Fruit fly (Drosophila melanogaster) whole organism, embryonic: ENCODE measurements around the gene CG14642.

Source experiments
- ATbp ChIP-seq: fragments of 200-800 bp; sonication (Bioruptor generic); optimal IDR thresholded peaks from 2 replicates; lab custom pipeline; 2017; ENCODE audit warnings: missing biosample characterization, mild to moderate bottlenecking, missing genetic modification characterization, missing genetic modification reagents
- Ada2b ChIP-seq: fragments of 200-800 bp; sonication (Bioruptor generic); IDR thresholded peaks from 2 replicates; pipeline ENCODE4 v1.3.6; 2022; ENCODE audit warnings: missing biosample characterization, missing genetic modification characterization
- Atf-2 ChIP-seq: fragments of 200-800 bp; sonication (Bioruptor generic); optimal IDR thresholded peaks from 2 replicates; lab custom pipeline; 2016; ENCODE audit warnings: missing biosample characterization, missing genetic modification characterization
- Awh ChIP-seq: fragments of 200-800 bp; sonication (Bioruptor generic); IDR thresholded peaks from 2 replicates; pipeline ENCODE4, ENCODE4 v1.3.6; 2022; ENCODE audit warnings: missing biosample characterization, missing genetic modification characterization
- CG10274 ChIP-seq: fragments of 200-800 bp; sonication (Bioruptor generic); optimal IDR thresholded peaks from 3 replicates; lab custom pipeline; 2017; ENCODE audit warnings: missing biosample characterization, mild to moderate bottlenecking, missing genetic modification characterization
- CG10654 ChIP-seq: fragments of 200-800 bp; sonication (Bioruptor generic); optimal IDR thresholded peaks from 2 replicates; lab custom pipeline; 2016; ENCODE audit warnings: missing biosample characterization, missing genetic modification characterization
- CG1233 ChIP-seq: fragments of 200-800 bp; sonication (Bioruptor generic); optimal IDR thresholded peaks from 4 replicates; lab custom pipeline; 2018; ENCODE audit warnings: missing biosample characterization, mild to moderate bottlenecking, missing genetic modification characterization
- CG13123 ChIP-seq: fragments of 200-800 bp; sonication (Bioruptor generic); optimal IDR thresholded peaks from 2 replicates; lab custom pipeline; 2016; ENCODE audit warnings: missing biosample characterization, missing genetic modification characterization
- CG15073 ChIP-seq: fragments of 200-800 bp; sonication (Bioruptor generic); optimal IDR thresholded peaks from 2 replicates; lab custom pipeline; 2016; ENCODE audit warnings: missing biosample characterization, missing genetic modification characterization
- CG17361 ChIP-seq: fragments of 200-800 bp; sonication (Bioruptor generic); IDR thresholded peaks from 3 replicates; pipeline ENCODE4 v1.3.6; 2022; ENCODE audit warnings: missing biosample characterization, missing genetic modification characterization
- CG31224 ChIP-seq: fragments of 200-800 bp; sonication (Bioruptor generic); IDR thresholded peaks from 2 replicates; pipeline ENCODE4 v1.3.6; 2022; ENCODE audit warnings: missing biosample characterization, missing genetic modification characterization
- CG3847 ChIP-seq: fragments of 200-800 bp; sonication (Bioruptor generic); IDR thresholded peaks from 2 replicates; pipeline ENCODE4 v1.3.6; 2022; ENCODE audit warnings: missing biosample characterization, missing genetic modification characterization
- CG4404 ChIP-seq: fragments of 200-800 bp; sonication (Bioruptor generic); IDR thresholded peaks from 2 replicates; pipeline ENCODE4 v1.3.6; 2022; ENCODE audit warnings: missing biosample characterization, missing genetic modification characterization
- CG4424 ChIP-seq: fragments of 200-800 bp; sonication (Bioruptor generic); optimal IDR thresholded peaks from 3 replicates; lab custom pipeline; 2016; ENCODE audit warnings: missing biosample characterization, missing genetic modification characterization
- CG4820 ChIP-seq: fragments of 200-800 bp; sonication (Bioruptor generic); optimal IDR thresholded peaks from 3 replicates; lab custom pipeline; 2016; ENCODE audit warnings: missing biosample characterization, missing genetic modification characterization
- CG6254 ChIP-seq: fragments of 200-800 bp; sonication (Bioruptor generic); optimal IDR thresholded peaks from 3 replicates; lab custom pipeline; 2017; ENCODE audit warnings: mild to moderate bottlenecking, missing biosample characterization, missing genetic modification reagents, missing genetic modification characterization
- CG6683 ChIP-seq: fragments of 200-800 bp; sonication (Bioruptor generic); optimal IDR thresholded peaks from 2 replicates; lab custom pipeline; 2017; ENCODE audit warnings: missing biosample characterization, mild to moderate bottlenecking, missing genetic modification characterization, missing genetic modification reagents
- CG8281 ChIP-seq: fragments of 200-800 bp; sonication (Bioruptor generic); optimal IDR thresholded peaks from 2 replicates; lab custom pipeline; 2018; ENCODE audit warnings: missing biosample characterization, mild to moderate bottlenecking, missing genetic modification characterization, moderate library complexity
- CG8765 ChIP-seq: fragments of 200-800 bp; sonication (Bioruptor generic); IDR thresholded peaks from 2 replicates; pipeline ENCODE4 v1.3.6; 2022; ENCODE audit warnings: missing biosample characterization, missing genetic modification characterization
- D19A ChIP-seq: fragments of 200-800 bp; optimal IDR thresholded peaks from 3 replicates; lab custom pipeline; 2019; ENCODE audit warnings: missing biosample characterization, mild to moderate bottlenecking, missing genetic modification characterization, moderate library complexity
- Deaf1 ChIP-seq: fragments of 200-800 bp; optimal IDR thresholded peaks from 3 replicates; lab custom pipeline; 2019; ENCODE audit warnings: missing biosample characterization, mild to moderate bottlenecking, missing genetic modification characterization, moderate library complexity
- Dip2 ChIP-seq: fragments of 200-800 bp; sonication (Bioruptor generic); IDR thresholded peaks from 2 replicates; pipeline ENCODE4 v1.3.6; 2022; ENCODE audit warnings: missing biosample characterization, missing genetic modification characterization
- Dp ChIP-seq: fragments of 200-800 bp; sonication (Bioruptor generic); optimal IDR thresholded peaks from 2 replicates; lab custom pipeline; 2018; ENCODE audit warnings: missing biosample characterization, mild to moderate bottlenecking, missing genetic modification characterization, moderate library complexity
- Eip74EF ChIP-seq, 2 experiments: fragments of 200-800 bp in 1 of 2; fragments of >200 bp in 1 of 2; sonication (Bioruptor generic) in 1 of 2; optimal IDR thresholded peaks; 2 replicates each; lab custom pipeline; 2017 to 2019; ENCODE audit warnings: missing biosample characterization in 2 of 2, missing genetic modification characterization in 2 of 2, mild to moderate bottlenecking in 1 of 2, moderate library complexity in 1 of 2
- Fer2 ChIP-seq: fragments of 200-800 bp; sonication (Bioruptor generic); optimal IDR thresholded peaks from 2 replicates; lab custom pipeline; 2018; ENCODE audit warnings: missing biosample characterization, mild to moderate bottlenecking, missing genetic modification characterization, moderate library complexity
- Hsf ChIP-seq: fragments of 200-800 bp; sonication (Bioruptor generic); optimal IDR thresholded peaks from 3 replicates; lab custom pipeline; 2016; ENCODE audit warnings: missing biosample characterization, missing genetic modification characterization
- Lpt ChIP-seq: fragments of >200 bp; optimal IDR thresholded peaks from 2 replicates; lab custom pipeline; 2018; ENCODE audit warnings: missing biosample characterization, missing genetic modification characterization
- MESR4 ChIP-seq: fragments of 200-800 bp; sonication (Bioruptor generic); optimal IDR thresholded peaks from 2 replicates; lab custom pipeline; 2018; ENCODE audit warnings: missing biosample characterization, mild to moderate bottlenecking, missing genetic modification characterization, moderate library complexity
- Rfx ChIP-seq: fragments of 200-800 bp; sonication (Bioruptor generic); IDR thresholded peaks from 2 replicates; pipeline ENCODE4 v1.3.6; 2022; ENCODE audit warnings: missing biosample characterization, missing genetic modification characterization
- Sox102F ChIP-seq: fragments of 200-800 bp; sonication (Bioruptor generic); optimal IDR thresholded peaks from 2 replicates; lab custom pipeline; 2018; ENCODE audit warnings: missing biosample characterization, mild to moderate bottlenecking, missing genetic modification characterization, moderate library complexity
- amos ChIP-seq: fragments of 200-800 bp; sonication (Bioruptor generic); IDR thresholded peaks from 2 replicates; pipeline ENCODE4 v1.3.6; 2022; ENCODE audit warnings: missing biosample characterization, missing genetic modification characterization; ENCODE audit not compliant: partially characterized antibody
- chn ChIP-seq: fragments of 200-800 bp; sonication (Bioruptor generic); optimal IDR thresholded peaks from 2 replicates; lab custom pipeline; 2016; ENCODE audit warnings: missing biosample characterization, missing genetic modification characterization
- crol ChIP-seq: fragments of 200-800 bp; sonication (Bioruptor generic); IDR thresholded peaks from 2 replicates; pipeline ENCODE4 v1.3.6; 2022; ENCODE audit warnings: missing biosample characterization, missing genetic modification characterization
- dan ChIP-seq: fragments of 200-800 bp; sonication (Bioruptor generic); IDR thresholded peaks from 2 replicates; pipeline ENCODE4 v1.3.6; 2022; ENCODE audit warnings: missing biosample characterization, missing genetic modification characterization
- dimm ChIP-seq: fragments of 200-800 bp; sonication (Bioruptor generic); IDR thresholded peaks from 2 replicates; pipeline ENCODE4 v1.3.6; 2022; ENCODE audit warnings: missing biosample characterization, missing genetic modification characterization
- dmrt11E ChIP-seq: fragments of 200-800 bp; sonication (Bioruptor generic); optimal IDR thresholded peaks from 3 replicates; lab custom pipeline; 2018; ENCODE audit warnings: missing biosample characterization, mild to moderate bottlenecking, missing genetic modification characterization, moderate library complexity
- dmrt99B ChIP-seq: fragments of 200-800 bp; sonication (Bioruptor generic); optimal IDR thresholded peaks from 2 replicates; lab custom pipeline; 2018; ENCODE audit warnings: missing biosample characterization, mild to moderate bottlenecking, missing genetic modification characterization, moderate library complexity
- fd3F ChIP-seq: fragments of 200-800 bp; sonication (Bioruptor generic); optimal IDR thresholded peaks from 2 replicates; lab custom pipeline; 2018; ENCODE audit warnings: missing biosample characterization, mild to moderate bottlenecking, missing genetic modification characterization, moderate library complexity
- gt ChIP-seq: fragments of 200-800 bp; sonication (Bioruptor generic); IDR thresholded peaks from 2 replicates; pipeline ENCODE4 v1.3.6; 2022; ENCODE audit warnings: missing biosample characterization, missing genetic modification characterization
- kni ChIP-seq: fragments of 200-800 bp; sonication (Bioruptor generic); optimal IDR thresholded peaks from 3 replicates; lab custom pipeline; 2017; ENCODE audit warnings: mild to moderate bottlenecking, missing biosample characterization, missing genetic modification reagents, missing genetic modification characterization
- mld ChIP-seq: fragments of 200-800 bp; sonication (Bioruptor generic); IDR thresholded peaks from 3 replicates; pipeline ENCODE4 v1.3.6; 2022; ENCODE audit warnings: missing biosample characterization, missing genetic modification characterization; ENCODE audit not compliant: partially characterized antibody
- odd ChIP-seq: fragments of 200-800 bp; sonication (Bioruptor generic); optimal IDR thresholded peaks from 2 replicates; lab custom pipeline; 2017; ENCODE audit warnings: missing biosample characterization, mild to moderate bottlenecking, missing genetic modification characterization
- pan ChIP-seq, 4 experiments: fragments of >200 bp in 3 of 4; fragments of 200-800 bp in 1 of 4; sonication (Bioruptor generic) in 1 of 4; optimal IDR thresholded peaks in 3 of 4; IDR thresholded peaks in 1 of 4; 2 replicates each; pipeline versions ENCODE4 v1.3.6 to Lab custom; 2017 to 2022; ENCODE audit warnings: missing biosample characterization in 2 of 4, missing genetic modification characterization in 2 of 4, mixed read lengths in 1 of 4
- pros ChIP-seq: fragments of 200-800 bp; sonication (Bioruptor generic); optimal IDR thresholded peaks from 3 replicates; lab custom pipeline; 2019; ENCODE audit warnings: missing biosample characterization, mild to moderate bottlenecking, missing genetic modification characterization, moderate library complexity
- repo ChIP-seq: fragments of 200-800 bp; sonication (Bioruptor generic); optimal IDR thresholded peaks from 2 replicates; lab custom pipeline; 2016; ENCODE audit warnings: missing biosample characterization, missing genetic modification characterization
- row ChIP-seq: fragments of 200-800 bp; sonication (Bioruptor generic); IDR thresholded peaks from 3 replicates; pipeline ENCODE4 v1.3.6; 2022; ENCODE audit warnings: missing biosample characterization, missing genetic modification characterization
- sima ChIP-seq: fragments of 200-800 bp; sonication (Bioruptor generic); optimal IDR thresholded peaks from 2 replicates; lab custom pipeline; 2016; ENCODE audit warnings: missing biosample characterization, missing genetic modification characterization
- slou ChIP-seq: fragments of 200-800 bp; sonication (Bioruptor generic); optimal IDR thresholded peaks from 3 replicates; lab custom pipeline; 2016; ENCODE audit warnings: missing biosample characterization, missing genetic modification characterization
- trh ChIP-seq: fragments of 200-800 bp; sonication (Bioruptor generic); optimal IDR thresholded peaks from 2 replicates; lab custom pipeline; 2016; ENCODE audit warnings: missing biosample characterization, missing genetic modification characterization

Gene CG14642

dm6 chr3R:4243096-4243940 is 801 bp upstream of the CG14642 start, which contains the start of gene CG34305 (continued):
- no peak for TF ChIP-seq amos
- TF ChIP-seq CG3847 (GFP tag; lab: Robert Waterston, UW): no peak
- no peak for TF ChIP-seq CG4404 (GFP tag; lab: Robert Waterston, UW)
- TF ChIP-seq Fer2 (tag; lab: Kevin White, UChicago): no peak
- TF ChIP-seq gt (GFP tag; lab: Robert Waterston, UW): no peak
- no peak for TF ChIP-seq repo (GFP tag; lab: Kevin White, UChicago)
- no peak for TF ChIP-seq crol (GFP tag; lab: Robert Waterston, UW)
- TF ChIP-seq row (GFP tag; lab: Robert Waterston, UW): 0 out of 3 replicates have a peak, but pooled peaks have one; percentile 24
- no peak for TF ChIP-seq CG8765 (GFP tag; lab: Robert Waterston, UW)
- TF ChIP-seq Lpt (GFP tag; lab: Kevin White, UChicago): no peak
- TF ChIP-seq MESR4 (GFP tag; lab: Kevin White, UChicago): no peak
- TF ChIP-seq kni (GFP tag; lab: Kevin White, UChicago): no peak
- no peak for TF ChIP-seq dimm (GFP tag; lab: Robert Waterston, UW)
- TF ChIP-seq CG15073 (GFP tag; lab: Kevin White, UChicago): no peak
- TF ChIP-seq slou (GFP tag; lab: Kevin White, UChicago): no peak
- no peak for TF ChIP-seq Atf-2
- TF ChIP-seq CG6254: no peak
- TF ChIP-seq pan (optimal IDR thresholded peaks at IDR 0.05; lab: Kevin White, UChicago): no peak
- peak in 1 of 2 experiments; percentile 28 for TF ChIP-seq pan (GFP tag; optimal IDR thresholded peaks at IDR 0.05 in 1 of 2, IDR thresholded peaks at IDR 0.05 in 1 of 2)
- no peak for TF ChIP-seq CG4424 (GFP tag; lab: Kevin White, UChicago)
- peak; percentile 20 for TF ChIP-seq CG1233 (GFP tag; lab: Kevin White, UChicago)
- peak; percentile 43 for TF ChIP-seq dmrt99B (tag; lab: Kevin White, UChicago)
- TF ChIP-seq ATbp (GFP tag; lab: Kevin White, UChicago): no peak
- no peak for TF ChIP-seq odd (GFP tag; lab: Kevin White, UChicago)
- no peak for TF ChIP-seq CG8281 (tag; lab: Kevin White, UChicago)
- TF ChIP-seq Awh (GFP tag; lab: Robert Waterston, UW): no peak
- TF ChIP-seq CG4820: no peak
- no peak for TF ChIP-seq CG10274 (GFP tag; lab: Kevin White, UChicago)
- TF ChIP-seq Hsf (GFP tag; lab: Kevin White, UChicago): no peak
- TF ChIP-seq pros (GFP tag; lab: Kevin White, UChicago): no peak
- peak; percentile 52; the same call in 2 of the 3 replicates for TF ChIP-seq CG17361
- no peak for TF ChIP-seq trh (GFP tag; lab: Kevin White, UChicago)
- TF ChIP-seq Sox102F: peak; percentile 51
- TF ChIP-seq Ada2b (GFP tag; lab: Robert Waterston, UW): peak; percentile 29; the same call in 1 of the 2 replicates
- peak; percentile 68 for TF ChIP-seq Rfx (GFP tag; lab: Robert Waterston, UW)
- TF ChIP-seq Dip2 (GFP tag; lab: Robert Waterston, UW): no peak
- no peak for TF ChIP-seq sima (GFP tag; lab: Kevin White, UChicago)
- no peak for TF ChIP-seq CG10654 (GFP tag; lab: Kevin White, UChicago)
- no peak for TF ChIP-seq mld
- TF ChIP-seq dan: no peak
- TF ChIP-seq Eip74EF (GFP tag; optimal IDR thresholded peaks at IDR 0.05; lab: Kevin White, UChicago): no peak
- no peak for TF ChIP-seq CG6683 (GFP tag; lab: Kevin White, UChicago)
- no peak for TF ChIP-seq chn (GFP tag; lab: Kevin White, UChicago)
- no peak for TF ChIP-seq Dp
- no peak for TF ChIP-seq dmrt11E (tag; lab: Kevin White, UChicago)
- TF ChIP-seq D19A (tag; lab: Kevin White, UChicago): no peak
- TF ChIP-seq CG13123: no peak
- TF ChIP-seq fd3F: peak; percentile 37
- no peak for TF ChIP-seq CG31224 (GFP tag; lab: Robert Waterston, UW)
- TF ChIP-seq Deaf1 (tag; lab: Kevin White, UChicago): no peak
